Worm (Caenorhabditis elegans): Measurements from ENCODE around the gene rab-37.

Gene rab-37

ce11 chrX:4222779-4223387, 12.8 kb downstream of the rab-37 start (continued):
- peak; percentile 60 for TF ChIP-seq tlf-1 (GFP tag; optimal IDR thresholded peaks at IDR 0.05)
- TF ChIP-seq bed-2 (GFP tag; IDR thresholded peaks at IDR 0.05), result no peak
- TF ChIP-seq unc-130 (GFP tag; optimal IDR thresholded peaks at IDR 0.05), result no peak
- TF ChIP-seq snpc-3.4 (tag; optimal IDR thresholded peaks at IDR 0.05), result no peak
- TF ChIP-seq sea-2 (GFP tag; IDR thresholded peaks at IDR 0.05), result no peak
- TF ChIP-seq lin-40 (tag; optimal IDR thresholded peaks at IDR 0.05), result peak; percentile 96
- peak; percentile 17 for TF ChIP-seq ztf-22 (GFP tag; optimal IDR thresholded peaks at IDR 0.05)
- no peak for TF ChIP-seq F37B4.10 (GFP tag; IDR thresholded peaks at IDR 0.05)
- TF ChIP-seq egrh-3 (GFP tag; IDR thresholded peaks at IDR 0.05), result no peak
- peak; percentile 86 for TF ChIP-seq zfh-2 (GFP tag; conservative IDR thresholded peaks at IDR 0.05)
- no peak for TF ChIP-seq tbx-9 (tag; optimal IDR thresholded peaks at IDR 0.05; ENCODE audit: borderline replicate concordance)
- TF ChIP-seq unc-62 (GFP tag; optimal IDR thresholded peaks at IDR 0.05), result no peak
- TF ChIP-seq somi-1 (GFP tag; optimal IDR thresholded peaks at IDR 0.05), result peak; percentile 48
- no peak for TF ChIP-seq hrde-1 (tag; optimal IDR thresholded peaks at IDR 0.05; ENCODE audit: borderline replicate concordance)
- no peak for TF ChIP-seq attf-6 (GFP tag; IDR thresholded peaks at IDR 0.05)
- peak; percentile 34 for TF ChIP-seq attf-5 (GFP tag; optimal IDR thresholded peaks at IDR 0.05)
- no peak for TF ChIP-seq nhr-120 (GFP tag; IDR thresholded peaks at IDR 0.05)
- TF ChIP-seq nfya-1 (tag; optimal IDR thresholded peaks at IDR 0.05; ENCODE audit: borderline replicate concordance, insufficient read depth), result no peak
- peak; percentile 61 for TF ChIP-seq B0035.1 (tag; optimal IDR thresholded peaks at IDR 0.05)
- peak; percentile 42 for TF ChIP-seq snpc-4 (GFP tag; optimal IDR thresholded peaks at IDR 0.05)
- TF ChIP-seq snpc-4 (tag; optimal IDR thresholded peaks at IDR 0.05), result peak in 3 of 4 experiments; percentile 40 to 73 (median 45)
- TF ChIP-seq F39B2.1 (GFP tag; IDR thresholded peaks at IDR 0.05), result no peak
- TF ChIP-seq Y53G8AR.9 (GFP tag; conservative IDR thresholded peaks at IDR 0.05), result no peak
- peak; percentile 83 for TF ChIP-seq ztf-26 (tag; optimal IDR thresholded peaks at IDR 0.05)
- peak; percentile 58; the same call in 1 of the 2 replicates for TF ChIP-seq egl-44 (GFP tag; IDR thresholded peaks at IDR 0.05)
- TF ChIP-seq Y67H2A.10 (GFP tag; conservative IDR thresholded peaks at IDR 0.05), result no peak
- peak; percentile 23 for TF ChIP-seq F57C9.4 (tag; optimal IDR thresholded peaks at IDR 0.05)
- TF ChIP-seq ceh-79 (tag; optimal IDR thresholded peaks at IDR 0.05), result no peak
- TF ChIP-seq ztf-6 (GFP tag; IDR thresholded peaks at IDR 0.05), result no peak
- no peak for TF ChIP-seq F49E8.2 (tag; optimal IDR thresholded peaks at IDR 0.05; ENCODE audit: insufficient read depth)
- no peak for TF ChIP-seq hlh-12 (tag; optimal IDR thresholded peaks at IDR 0.05)
- TF ChIP-seq lir-1 (GFP tag; conservative IDR thresholded peaks at IDR 0.05), result no peak
- no peak for TF ChIP-seq F33H1.4 (GFP tag; IDR thresholded peaks at IDR 0.05)
- TF ChIP-seq snpc-1.1 (tag; optimal IDR thresholded peaks at IDR 0.05; ENCODE audit: insufficient read depth), result no peak
- no peak for TF ChIP-seq hlh-26 (GFP tag; conservative IDR thresholded peaks at IDR 0.05)
- no peak for TF ChIP-seq mxl-1 (tag; optimal IDR thresholded peaks at IDR 0.05)
- TF ChIP-seq ceh-40 (GFP tag; IDR thresholded peaks at IDR 0.05), result no peak
- TF ChIP-seq athp-1 (tag; optimal IDR thresholded peaks at IDR 0.05), result no peak
- TF ChIP-seq chd-7 (tag; optimal IDR thresholded peaks at IDR 0.05), result peak; percentile 86
- no peak for TF ChIP-seq attf-3 (GFP tag; conservative IDR thresholded peaks at IDR 0.05)
- peak; percentile 39 for TF ChIP-seq tbp1 (GFP tag; optimal IDR thresholded peaks at IDR 0.05)
- TF ChIP-seq B0019.2 (GFP tag; conservative IDR thresholded peaks at IDR 0.05), result no peak
- TF ChIP-seq let-607 (tag; optimal IDR thresholded peaks at IDR 0.05), result peak; percentile 44 to 82
- TF ChIP-seq ZK185.1 (tag; optimal IDR thresholded peaks at IDR 0.05; ENCODE audit: poor library complexity, severe bottlenecking), result peak; percentile 25
- no peak for TF ChIP-seq madf-6 (GFP tag; IDR thresholded peaks at IDR 0.05)
- no peak for TF ChIP-seq lsy-27 (tag; optimal IDR thresholded peaks at IDR 0.05; ENCODE audit: borderline replicate concordance, insufficient read depth)
- TF ChIP-seq C17E4.6 (GFP tag; IDR thresholded peaks at IDR 0.05), result no peak
